Worm (Caenorhabditis elegans): ENCODE results near the gene srbc-23.

ce11 chrV:2181738-2182137 is 28.4 kb downstream of the srbc-23 start, which contains the start of gene srbc-16:
- no peak for TF ChIP-seq pes-1 (GFP tag; IDR thresholded peaks at IDR 0.05)
- TF ChIP-seq flt-1 (GFP tag; IDR thresholded peaks at IDR 0.05): no peak
- TF ChIP-seq ama-1 (optimal IDR thresholded peaks at IDR 0.05): no peak
- no peak for TF ChIP-seq tbx-37 (GFP tag; conservative IDR thresholded peaks at IDR 0.05)
- no peak for TF ChIP-seq sea-1 (GFP tag; conservative IDR thresholded peaks at IDR 0.05)
- no peak for TF ChIP-seq F13C5.2 (tag; optimal IDR thresholded peaks at IDR 0.05)
- TF ChIP-seq aly-1 (tag; optimal IDR thresholded peaks at IDR 0.05): no peak
- no peak for TF ChIP-seq hnd-1 (tag; optimal IDR thresholded peaks at IDR 0.05)
- TF ChIP-seq scrt-1 (GFP tag; IDR thresholded peaks at IDR 0.05): no peak
- no peak for TF ChIP-seq tra-4 (tag; optimal IDR thresholded peaks at IDR 0.05)
- TF ChIP-seq hmg-4 (GFP tag; optimal IDR thresholded peaks at IDR 0.05): no peak
- no peak for TF ChIP-seq ets-7 (tag; optimal IDR thresholded peaks at IDR 0.05)
- no peak for TF ChIP-seq ceh-13 (GFP tag; optimal IDR thresholded peaks at IDR 0.05)
- no peak for TF ChIP-seq hmbx-1 (tag; optimal IDR thresholded peaks at IDR 0.05)
